Fruit fly (Drosophila melanogaster): Measurements from ENCODE around the gene CG11563.

DNA sequence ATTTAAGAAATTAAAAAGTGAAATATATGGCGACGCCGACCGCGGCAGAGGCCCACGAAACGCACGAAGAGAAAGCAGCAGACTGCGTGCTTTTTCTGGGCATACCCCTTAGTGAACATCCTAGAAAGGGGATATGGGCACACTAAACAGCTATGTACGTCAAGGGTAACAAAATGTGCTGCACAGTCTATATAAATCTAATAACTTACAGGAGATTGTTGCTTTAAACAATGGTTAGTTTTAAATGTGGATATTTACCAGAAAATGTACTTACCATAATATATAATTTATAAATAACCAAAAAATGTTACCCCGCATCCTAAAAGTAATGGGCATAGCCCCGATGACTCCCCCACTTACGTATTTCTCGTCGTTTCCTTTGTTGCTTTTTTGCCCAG, 18.7 kb upstream of the CG11563 start:
- no peak for TF ChIP-seq CG15514 (GFP tag; optimal IDR thresholded peaks at IDR 0.05)
- TF ChIP-seq ftz-f1 (GFP tag; optimal IDR thresholded peaks at IDR 0.05): no peak
- no peak for TF ChIP-seq inv (GFP tag; IDR thresholded peaks at IDR 0.05; ENCODE audit: partially characterized antibody)
- no peak for TF ChIP-seq bab2 (GFP tag; optimal IDR thresholded peaks at IDR 0.05)
- no peak for TF ChIP-seq CG11456 (GFP tag; IDR thresholded peaks at IDR 0.05)
- TF ChIP-seq crp (GFP tag; optimal IDR thresholded peaks at IDR 0.05): no peak
- no peak for TF ChIP-seq yki (optimal IDR thresholded peaks at IDR 0.05)
- no peak for TF ChIP-seq Ets97D (GFP tag; optimal IDR thresholded peaks at IDR 0.05)
- TF ChIP-seq prd (optimal IDR thresholded peaks at IDR 0.05): no peak
- peak; percentile 35; the same call in 1 of the 3 replicates for TF ChIP-seq prd (GFP tag; IDR thresholded peaks at IDR 0.05)
- TF ChIP-seq Blimp-1 (GFP tag; optimal IDR thresholded peaks at IDR 0.05): peak; percentile 28
